Fruit fly (Drosophila melanogaster) whole organism, embryonic: ENCODE data around the gene Eig71Ej.

Source experiments
- Abd-B ChIP-seq: fragments of 200-800 bp; sonication (Bioruptor generic); optimal IDR thresholded peaks from 2 replicates; lab custom pipeline; 2018; ENCODE audit warnings: missing biosample characterization, mild to moderate bottlenecking, missing genetic modification characterization, moderate library complexity
- C15 ChIP-seq: fragments of 200-800 bp; sonication (Bioruptor generic); IDR thresholded peaks from 3 replicates; pipeline ENCODE4 v1.3.6; 2022; ENCODE audit warnings: missing biosample characterization, missing genetic modification characterization
- CG1024 ChIP-seq: fragments of 200-800 bp; sonication (Bioruptor generic); IDR thresholded peaks from 2 replicates; pipeline ENCODE4 v1.3.6; 2022; ENCODE audit warnings: missing biosample characterization, missing genetic modification characterization
- CG11696 ChIP-seq: fragments of 200-800 bp; sonication (Bioruptor generic); IDR thresholded peaks from 2 replicates; pipeline ENCODE4 v1.3.6; 2022; ENCODE audit warnings: missing biosample characterization, missing genetic modification characterization
- CG12236 ChIP-seq: fragments of 200-800 bp; sonication (Bioruptor generic); optimal IDR thresholded peaks from 2 replicates; lab custom pipeline; 2016; ENCODE audit warnings: missing biosample characterization, missing genetic modification characterization
- CG12299 ChIP-seq: fragments of 200-800 bp; sonication (Bioruptor generic); optimal IDR thresholded peaks from 2 replicates; lab custom pipeline; 2018; ENCODE audit warnings: missing biosample characterization, mild to moderate bottlenecking, missing genetic modification characterization
- CG14667 ChIP-seq: fragments of 200-800 bp; sonication (Bioruptor generic); IDR thresholded peaks from 2 replicates; pipeline ENCODE4 v1.3.6; 2022; ENCODE audit warnings: missing biosample characterization, missing genetic modification characterization
- CG14860 ChIP-seq: fragments of 200-800 bp; sonication (Bioruptor generic); IDR thresholded peaks from 3 replicates; pipeline ENCODE4 v1.3.6; 2022; ENCODE audit warnings: missing biosample characterization, missing genetic modification characterization; ENCODE audit not compliant: partially characterized antibody
- CG15479 ChIP-seq: fragments of 200-800 bp; sonication (Bioruptor generic); optimal IDR thresholded peaks from 3 replicates; lab custom pipeline; 2019; ENCODE audit warnings: missing biosample characterization, mild to moderate bottlenecking, missing genetic modification characterization, moderate library complexity
- CG17359 ChIP-seq: fragments of 200-800 bp; sonication (Bioruptor generic); optimal IDR thresholded peaks from 3 replicates; lab custom pipeline; 2018; ENCODE audit warnings: missing biosample characterization, mild to moderate bottlenecking, missing genetic modification characterization, moderate library complexity
- CG18011 ChIP-seq: fragments of 200-800 bp; sonication (Bioruptor generic); optimal IDR thresholded peaks from 2 replicates; lab custom pipeline; 2017; ENCODE audit warnings: missing biosample characterization, missing genetic modification characterization, mild to moderate bottlenecking, moderate library complexity, missing genotype
- CG18262 ChIP-seq: fragments of 200-800 bp; optimal IDR thresholded peaks from 3 replicates; lab custom pipeline; 2019; ENCODE audit warnings: missing biosample characterization, mild to moderate bottlenecking, missing genetic modification characterization, moderate library complexity
- CG2199 ChIP-seq: fragments of 200-800 bp; sonication (Bioruptor generic); IDR thresholded peaks from 3 replicates; pipeline ENCODE4 v1.3.6; 2022; ENCODE audit warnings: missing biosample characterization, missing genetic modification characterization
- CG3726 ChIP-seq: fragments of 200-800 bp; sonication (Bioruptor generic); IDR thresholded peaks from 3 replicates; pipeline ENCODE4, ENCODE4 v1.3.6; 2022; ENCODE audit warnings: missing biosample characterization, missing genetic modification characterization
- CG4424 ChIP-seq: fragments of 200-800 bp; sonication (Bioruptor generic); optimal IDR thresholded peaks from 3 replicates; lab custom pipeline; 2016; ENCODE audit warnings: missing biosample characterization, missing genetic modification characterization
- CG6791 ChIP-seq: fragments of 200-800 bp; sonication (Bioruptor generic); IDR thresholded peaks from 3 replicates; pipeline ENCODE4 v1.3.6; 2022; ENCODE audit warnings: missing biosample characterization, missing genetic modification characterization; ENCODE audit not compliant: partially characterized antibody
- CG6854 ChIP-seq: fragments of 200-800 bp; sonication (Bioruptor generic); optimal IDR thresholded peaks from 3 replicates; lab custom pipeline; 2017; ENCODE audit warnings: missing biosample characterization, mild to moderate bottlenecking, missing genetic modification characterization
- CG9609 ChIP-seq: fragments of 200-800 bp; sonication (Bioruptor generic); optimal IDR thresholded peaks from 3 replicates; lab custom pipeline; 2016; ENCODE audit warnings: missing biosample characterization, missing genetic modification characterization
- CG9797 ChIP-seq: fragments of 200-800 bp; sonication (Bioruptor generic); optimal IDR thresholded peaks from 3 replicates; lab custom pipeline; 2018; ENCODE audit warnings: missing biosample characterization, mild to moderate bottlenecking, missing genetic modification characterization
- Deaf1 ChIP-seq: fragments of 200-800 bp; optimal IDR thresholded peaks from 3 replicates; lab custom pipeline; 2019; ENCODE audit warnings: missing biosample characterization, mild to moderate bottlenecking, missing genetic modification characterization, moderate library complexity
- Ets65A ChIP-seq: fragments of 200-800 bp; sonication (Bioruptor generic); peaks from one replicate; lab custom pipeline; 2016; ENCODE audit warnings: missing biosample characterization, missing genetic modification characterization
- Kr ChIP-seq: fragments of 200-800 bp; sonication (Bioruptor generic); optimal IDR thresholded peaks from 2 replicates; lab custom pipeline; 2017; ENCODE audit warnings: missing biosample characterization, mild to moderate bottlenecking, missing genetic modification characterization
- NFAT ChIP-seq: fragments of 200-800 bp; sonication (Bioruptor generic); IDR thresholded peaks from 2 replicates; pipeline ENCODE4 v1.3.6; 2022; ENCODE audit warnings: missing biosample characterization, missing genetic modification characterization
- Pdp1 ChIP-seq, 2 experiments: fragments of 200-800 bp; sonication (Bioruptor generic); optimal IDR thresholded peaks; 3 replicates each; lab custom pipeline; 2016; ENCODE audit warnings: missing biosample characterization in 2 of 2, missing genetic modification characterization in 2 of 2, mild to moderate bottlenecking in 1 of 2, moderate library complexity in 1 of 2
- Xrp1 ChIP-seq: fragments of 200-800 bp; sonication (Bioruptor generic); IDR thresholded peaks from 2 replicates; pipeline ENCODE4 v1.3.6; 2022; ENCODE audit warnings: missing biosample characterization, missing genetic modification characterization
- ap ChIP-seq: fragments of 200-800 bp; sonication (Bioruptor generic); IDR thresholded peaks from 2 replicates; pipeline ENCODE4 v1.3.6; 2022; ENCODE audit warnings: missing biosample characterization, missing genetic modification characterization
- cg ChIP-seq: fragments of 200-800 bp; sonication (Bioruptor generic); optimal IDR thresholded peaks from 3 replicates; lab custom pipeline; 2019; ENCODE audit warnings: missing biosample characterization, mild to moderate bottlenecking, missing genetic modification characterization, moderate library complexity
- chinmo ChIP-seq: fragments of 200-800 bp; sonication (Bioruptor generic); IDR thresholded peaks from 4 replicates; pipeline ENCODE4 v1.3.6; 2022; ENCODE audit warnings: missing biosample characterization, missing genetic modification characterization; ENCODE audit not compliant: partially characterized antibody
- chm ChIP-seq: fragments of 200-800 bp; sonication (Bioruptor generic); IDR thresholded peaks from 2 replicates; pipeline ENCODE4 v1.3.6; 2022; ENCODE audit warnings: missing biosample characterization, missing genetic modification characterization
- exex ChIP-seq: fragments of 200-800 bp; sonication (Bioruptor generic); optimal IDR thresholded peaks from 4 replicates; lab custom pipeline; 2018; ENCODE audit warnings: missing biosample characterization, mild to moderate bottlenecking, missing genetic modification characterization, moderate library complexity
- oc ChIP-seq: fragments of 200-800 bp; sonication (Bioruptor generic); optimal IDR thresholded peaks from 2 replicates; lab custom pipeline; 2018; ENCODE audit warnings: missing biosample characterization, mild to moderate bottlenecking, missing genetic modification characterization, moderate library complexity
- odd ChIP-seq: fragments of 200-800 bp; sonication (Bioruptor generic); optimal IDR thresholded peaks from 2 replicates; lab custom pipeline; 2017; ENCODE audit warnings: missing biosample characterization, mild to moderate bottlenecking, missing genetic modification characterization
- pfk ChIP-seq: fragments of 200-800 bp; sonication (Bioruptor generic); optimal IDR thresholded peaks from 2 replicates; lab custom pipeline; 2018; ENCODE audit warnings: missing biosample characterization, mild to moderate bottlenecking, missing genetic modification characterization, moderate library complexity
- repo ChIP-seq: fragments of 200-800 bp; sonication (Bioruptor generic); optimal IDR thresholded peaks from 2 replicates; lab custom pipeline; 2016; ENCODE audit warnings: missing biosample characterization, missing genetic modification characterization
- run ChIP-seq: fragments of 200-800 bp; sonication (Bioruptor generic); optimal IDR thresholded peaks from 3 replicates; lab custom pipeline; 2018; ENCODE audit warnings: missing biosample characterization, mild to moderate bottlenecking, missing genetic modification characterization
- sd ChIP-seq: fragments of 200-800 bp; sonication (Bioruptor generic); optimal IDR thresholded peaks from 3 replicates; lab custom pipeline; 2018; ENCODE audit warnings: missing biosample characterization, mild to moderate bottlenecking, missing genetic modification characterization, moderate library complexity
- sens-2 ChIP-seq: fragments of 200-800 bp; sonication (Bioruptor generic); IDR thresholded peaks from 2 replicates; pipeline ENCODE4 v1.3.6; 2022; ENCODE audit warnings: missing biosample characterization, missing genetic modification characterization
- tll ChIP-seq, 2 experiments: fragments of 200-800 bp in 1 of 2; fragments of >200 bp in 1 of 2; sonication (Bioruptor generic) in 1 of 2; optimal IDR thresholded peaks; 2 replicates each; lab custom pipeline; 2017 to 2019; ENCODE audit warnings: missing biosample characterization in 2 of 2, missing genetic modification characterization in 2 of 2, mild to moderate bottlenecking in 1 of 2, moderate library complexity in 1 of 2
- tna ChIP-seq: fragments of 200-800 bp; sonication (Bioruptor generic); IDR thresholded peaks from 2 replicates; pipeline ENCODE4 v1.3.6; 2022; ENCODE audit warnings: missing biosample characterization, missing genetic modification characterization; ENCODE audit not compliant: partially characterized antibody
- trem ChIP-seq: fragments of 200-800 bp; optimal IDR thresholded peaks from 3 replicates; lab custom pipeline; 2019; ENCODE audit warnings: missing biosample characterization, mild to moderate bottlenecking, missing genetic modification characterization, moderate library complexity
- unpg ChIP-seq: fragments of 200-800 bp; sonication (Bioruptor generic); optimal IDR thresholded peaks from 3 replicates; lab custom pipeline; 2018; ENCODE audit warnings: missing biosample characterization, mild to moderate bottlenecking, missing genetic modification characterization, moderate library complexity
- usp ChIP-seq: fragments of >200 bp; optimal IDR thresholded peaks from 2 replicates; lab custom pipeline; 2017; ENCODE audit warnings: missing biosample characterization, missing genetic modification characterization
- wek ChIP-seq: fragments of 200-800 bp; sonication (Bioruptor generic); optimal IDR thresholded peaks from 3 replicates; lab custom pipeline; 2018; ENCODE audit warnings: missing biosample characterization, mild to moderate bottlenecking, missing genetic modification characterization, moderate library complexity

The Eig71Ej gene

dm6 chr3L:15639978-15640377 lies 20.8 kb downstream of the Eig71Ej start (continued):
- TF ChIP-seq CG18262 (tag; lab: Kevin White, UChicago) (peak; percentile 28), repo (no peak), Deaf1 (tag; lab: Kevin White, UChicago) (no peak), ap (GFP tag; lab: Robert Waterston, UW) (no peak), pfk (GFP tag; lab: Kevin White, UChicago) (no peak), chinmo (GFP tag; lab: Robert Waterston, UW) (no peak), CG3726 (GFP tag; lab: Robert Waterston, UW) (no peak), CG4424 (GFP tag; lab: Kevin White, UChicago) (no peak), CG14667 (GFP tag; lab: Robert Waterston, UW) (no peak), tna (GFP tag; lab: Robert Waterston, UW) (no peak), CG14860 (GFP tag; lab: Robert Waterston, UW) (no peak), unpg (GFP tag; lab: Kevin White, UChicago) (peak; percentile 23), trem (tag; lab: Kevin White, UChicago) (peak; percentile 5)

- TF ChIP-seq cg (GFP tag; lab: Kevin White, UChicago) (no peak), NFAT (GFP tag; lab: Robert Waterston, UW) (no peak), run (tag; lab: Kevin White, UChicago) (no peak), CG15479 (peak; percentile 68), odd (GFP tag; lab: Kevin White, UChicago) (no peak), CG11696 (GFP tag; lab: Robert Waterston, UW) (0 out of 2 replicates have a peak, but pooled peaks have one; percentile 8), Kr (GFP tag; lab: Kevin White, UChicago) (peak; percentile 24), CG6791 (GFP tag; lab: Robert Waterston, UW) (0 out of 3 replicates have a peak, but pooled peaks have one; percentile 4), CG6854 (GFP tag; lab: Kevin White, UChicago) (no peak), sens-2 (GFP tag; lab: Robert Waterston, UW) (no peak), tll (GFP tag; optimal IDR thresholded peaks at IDR 0.05; lab: Kevin White, UChicago) (peak in 1 of 2 experiments; percentile 81), oc (peak; percentile 39), Pdp1 (GFP tag; optimal IDR thresholded peaks at IDR 0.05; lab: Kevin White, UChicago) (peak in 1 of 2 experiments; percentile 64), exex (tag; lab: Kevin White, UChicago) (no peak)
- TF ChIP-seq, all 482 proteins: peak for 7
Observed at dm6 chr3L:15638524-15638923, 22.3 kb downstream of the Eig71Ej start.

- TF ChIP-seq CG12299 (tag; lab: Kevin White, UChicago) (no peak), wek (GFP tag; lab: Kevin White, UChicago) (peak; percentile 28), sd (tag; lab: Kevin White, UChicago) (peak; percentile 17), CG9797 (no peak), C15 (GFP tag; lab: Robert Waterston, UW) (no peak), CG18011 (no peak), CG17359 (tag; lab: Kevin White, UChicago) (no peak), CG1024 (GFP tag; lab: Robert Waterston, UW) (no peak; the same call in 1 of the 2 replicates), CG2199 (GFP tag; lab: Robert Waterston, UW) (no peak), Abd-B (GFP tag; lab: Kevin White, UChicago) (no peak), CG12236 (GFP tag; lab: Kevin White, UChicago) (no peak), CG9609 (GFP tag; lab: Kevin White, UChicago) (no peak), Xrp1 (GFP tag; lab: Robert Waterston, UW) (peak; percentile 39), chm (GFP tag; lab: Robert Waterston, UW) (no peak), Ets65A (peak; percentile 52), usp (GFP tag; lab: Kevin White, UChicago) (no peak)
Observed at dm6 chr3L:15637618-15638017, 23.2 kb downstream of the Eig71Ej start.
